Worm (Caenorhabditis elegans) whole organism, early embryonic: Measurements from ENCODE around the gene vps-26.

ENCODE experiments used
- B0310.2 ChIP-seq: sonication (generic microtip); optimal IDR thresholded peaks from 2 replicates; lab custom pipeline; 2016; ENCODE audit warnings: mild to moderate bottlenecking, missing genetic modification characterization, missing compliant biosample characterization
- F13C5.2 ChIP-seq: sonication (generic microtip); optimal IDR thresholded peaks from 2 replicates; lab custom pipeline; 2017; ENCODE audit warnings: mild to moderate bottlenecking, missing genetic modification characterization, inconsistent platforms, missing compliant biosample characterization
- aly-1 ChIP-seq: sonication (generic microtip); optimal IDR thresholded peaks from 2 replicates; lab custom pipeline; 2016; ENCODE audit warnings: missing genetic modification characterization, missing compliant biosample characterization
- ama-1 ChIP-seq: fragments of 150-350 bp; optimal IDR thresholded peaks from 2 replicates; lab custom pipeline; 2014
- ceh-13 ChIP-seq: fragments of 200-800 bp; sonication (Bioruptor generic); optimal IDR thresholded peaks from 2 replicates; lab custom pipeline; 2018; ENCODE audit warnings: mild to moderate bottlenecking, missing genetic modification characterization, missing compliant biosample characterization
- ceh-36 ChIP-seq: sonication (generic microtip); optimal IDR thresholded peaks from 2 replicates; lab custom pipeline; 2016; ENCODE audit warnings: missing genetic modification characterization, inconsistent platforms, missing compliant biosample characterization
- ets-7 ChIP-seq: sonication (generic microtip); optimal IDR thresholded peaks from 2 replicates; lab custom pipeline; 2016; ENCODE audit warnings: missing genotype, missing genetic modification characterization, missing compliant biosample characterization
- flt-1 ChIP-seq: fragments of 200-800 bp; sonication (Bioruptor generic); IDR thresholded peaks from 2 replicates; pipeline ENCODE4 v1.3.6; 2022; ENCODE audit warnings: missing genetic modification characterization, missing compliant biosample characterization
- hmbx-1 ChIP-seq: sonication (generic microtip); optimal IDR thresholded peaks from 2 replicates; lab custom pipeline; 2016; ENCODE audit warnings: mild to moderate bottlenecking, missing genetic modification characterization, missing compliant biosample characterization
- hmg-4 ChIP-seq: fragments of 200-800 bp; sonication (Bioruptor generic); optimal IDR thresholded peaks from 2 replicates; lab custom pipeline; 2018; ENCODE audit warnings: mild to moderate bottlenecking, missing genetic modification characterization, missing compliant biosample characterization
- hnd-1 ChIP-seq: sonication (generic microtip); optimal IDR thresholded peaks from 2 replicates; lab custom pipeline; 2016; ENCODE audit warnings: missing genetic modification characterization, missing compliant biosample characterization
- pes-1 ChIP-seq: fragments of 200-800 bp; sonication (Bioruptor generic); IDR thresholded peaks from 2 replicates; pipeline ENCODE4 v1.3.6; 2022; ENCODE audit warnings: missing genetic modification reagents, missing genetic modification characterization, missing compliant biosample characterization
- scrt-1 ChIP-seq: fragments of 200-800 bp; sonication (Bioruptor generic); IDR thresholded peaks from 2 replicates; pipeline ENCODE4 v1.3.6; 2022; ENCODE audit warnings: missing genetic modification characterization, missing compliant biosample characterization
- sea-1 ChIP-seq: fragments of 200-800 bp; sonication (Bioruptor generic); conservative IDR thresholded peaks from 2 replicates; pipeline ENCODE4 v1.3.6; 2022; ENCODE audit warnings: missing genetic modification characterization, missing compliant biosample characterization
- tbx-11 ChIP-seq: fragments of 200-800 bp; sonication (Bioruptor generic); IDR thresholded peaks from 2 replicates; pipeline ENCODE4 v1.3.6; 2022; ENCODE audit warnings: missing genetic modification characterization, missing compliant biosample characterization
- tbx-37 ChIP-seq: fragments of 200-800 bp; sonication (Bioruptor generic); conservative IDR thresholded peaks from 2 replicates; pipeline ENCODE4 v1.3.6; 2022; ENCODE audit warnings: missing genetic modification reagents, missing genetic modification characterization, missing compliant biosample characterization
- tra-4 ChIP-seq: sonication (generic microtip); optimal IDR thresholded peaks from 2 replicates; lab custom pipeline; 2017; ENCODE audit warnings: missing genetic modification characterization, missing compliant biosample characterization

Gene vps-26

ce11 chrIV:9374529-9374928, 32.9 kb upstream of the vps-26 start, which contains the start of gene C10C5.3:
Gene C10C5.3, plus strand, starts transcription at chrIV:9374829.
- TF ChIP-seq F13C5.2 (tag; lab: Kevin White, UChicago) = no peak
- no peak for TF ChIP-seq hmg-4 (GFP tag; lab: Kevin White, UChicago)
- no peak for TF ChIP-seq hmbx-1 (tag; lab: Kevin White, UChicago)
- no peak for TF ChIP-seq ceh-36 (tag; lab: Kevin White, UChicago)
- no peak for TF ChIP-seq tbx-11 (GFP tag; lab: Robert Waterston, UW)
- TF ChIP-seq B0310.2 = no peak
- TF ChIP-seq ama-1 = no peak
- TF ChIP-seq tra-4 (tag; lab: Kevin White, UChicago) = no peak
- no peak for TF ChIP-seq hnd-1 (tag; lab: Kevin White, UChicago)

- TF ChIP-seq tbx-11 (GFP tag; lab: Robert Waterston, UW) (no peak), B0310.2 (no peak), scrt-1 (GFP tag; lab: Robert Waterston, UW) (no peak), hmg-4 (GFP tag; lab: Kevin White, UChicago) (no peak), hnd-1 (tag; lab: Kevin White, UChicago) (no peak)
Observed at ce11 chrIV:9371126-9371525, 29.5 kb upstream of the vps-26 start, which contains the start of gene fbxc-58. Gene fbxc-58, plus strand, starts transcription at chrIV:9371508.

ce11 chrIV:9367852-9368627, 26.4 kb upstream of the vps-26 start:
- no peak for TF ChIP-seq aly-1 (tag; lab: Kevin White, UChicago)
- no peak for TF ChIP-seq hmg-4 (GFP tag; lab: Kevin White, UChicago)
- TF ChIP-seq tra-4 (tag; lab: Kevin White, UChicago) = no peak
- TF ChIP-seq tbx-37 = no peak
- TF ChIP-seq sea-1 (GFP tag; lab: Robert Waterston, UW) = no peak
- TF ChIP-seq ets-7 = no peak
- TF ChIP-seq scrt-1 (GFP tag; lab: Robert Waterston, UW) = no peak
- TF ChIP-seq hnd-1 (tag; lab: Kevin White, UChicago) = no peak
- TF ChIP-seq tbx-11 (GFP tag; lab: Robert Waterston, UW) = no peak
- TF ChIP-seq ceh-36 (tag; lab: Kevin White, UChicago) = no peak

ce11 chrIV:9366411-9366810, 24.8 kb upstream of the vps-26 start, which contains the start of gene pezo-1:
Gene pezo-1, minus strand, starts transcription at chrIV:9366511.
- TF ChIP-seq hnd-1 (tag; lab: Kevin White, UChicago) (no peak), tra-4 (tag; lab: Kevin White, UChicago) (no peak), pes-1 (no peak), scrt-1 (GFP tag; lab: Robert Waterston, UW) (no peak), ama-1 (no peak), B0310.2 (no peak), sea-1 (GFP tag; lab: Robert Waterston, UW) (no peak), flt-1 (GFP tag; lab: Robert Waterston, UW) (no peak), ceh-36 (tag; lab: Kevin White, UChicago) (no peak), ets-7 (no peak)

- TF ChIP-seq flt-1 (GFP tag; lab: Robert Waterston, UW) (no peak), ceh-13 (no peak), ceh-36 (tag; lab: Kevin White, UChicago) (no peak), F13C5.2 (tag; lab: Kevin White, UChicago) (no peak), tbx-11 (GFP tag; lab: Robert Waterston, UW) (no peak), pes-1 (no peak), hmg-4 (GFP tag; lab: Kevin White, UChicago) (no peak), sea-1 (GFP tag; lab: Robert Waterston, UW) (no peak), B0310.2 (no peak), hnd-1 (tag; lab: Kevin White, UChicago) (no peak), aly-1 (tag; lab: Kevin White, UChicago) (no peak), ets-7 (no peak), tbx-37 (no peak), ama-1 (no peak), tra-4 (tag; lab: Kevin White, UChicago) (no peak), hmbx-1 (tag; lab: Kevin White, UChicago) (no peak), scrt-1 (GFP tag; lab: Robert Waterston, UW) (no peak)
Observed at ce11 chrIV:9353728-9354127, 12.1 kb upstream of the vps-26 start.

- no peak for TF ChIP-seq ama-1
Observed at ce11 chrIV:9343102-9343599, 1.6 kb upstream of the vps-26 start, which contains the start of gene pigc-1. Gene pigc-1, minus strand, starts transcription at chrIV:9343152.

ce11 chrIV:9339205-9339604, 2.4 kb downstream of the vps-26 start, which contains the start of gene T20D3.6:
Gene T20D3.6, minus strand, starts transcription at chrIV:9339305.
- TF ChIP-seq flt-1 (GFP tag; lab: Robert Waterston, UW) (no peak), aly-1 (tag; lab: Kevin White, UChicago) (no peak), tra-4 (tag; lab: Kevin White, UChicago) (no peak)

ce11 chrIV:9336538-9337090, 5.0 kb downstream of the vps-26 start, which contains the start of gene T20D3.5:
Gene T20D3.5, plus strand, starts transcription at chrIV:9337040.
- TF ChIP-seq flt-1 (GFP tag; lab: Robert Waterston, UW) (no peak), tbx-37 (no peak), sea-1 (GFP tag; lab: Robert Waterston, UW) (no peak), ceh-13 (no peak), scrt-1 (GFP tag; lab: Robert Waterston, UW) (no peak), aly-1 (tag; lab: Kevin White, UChicago) (no peak), pes-1 (no peak), ceh-36 (tag; lab: Kevin White, UChicago) (no peak), F13C5.2 (tag; lab: Kevin White, UChicago) (no peak), B0310.2 (no peak), tbx-11 (GFP tag; lab: Robert Waterston, UW) (no peak), hmbx-1 (tag; lab: Kevin White, UChicago) (no peak), ets-7 (no peak), hmg-4 (GFP tag; lab: Kevin White, UChicago) (no peak), hnd-1 (tag; lab: Kevin White, UChicago) (no peak), ama-1 (no peak), tra-4 (tag; lab: Kevin White, UChicago) (no peak)
